Fruit fly (Drosophila melanogaster) whole organism, embryonic: ENCODE results near the gene Cpr30B.
A peak's percentile ranks its signal among the peaks of the same experiment; 100 is the strongest.

Experiments used
- Blimp-1 ChIP-seq: fragments of 200-800 bp; sonication (Bioruptor generic); optimal IDR thresholded peaks from 3 replicates; lab custom pipeline; 2018; ENCODE audit warnings: missing biosample characterization, missing genetic modification characterization, mild to moderate bottlenecking, moderate library complexity, missing genetic modification reagents
- CG10274 ChIP-seq: fragments of 200-800 bp; sonication (Bioruptor generic); optimal IDR thresholded peaks from 3 replicates; lab custom pipeline; 2017; ENCODE audit warnings: missing biosample characterization, mild to moderate bottlenecking, missing genetic modification characterization
- CG11504 ChIP-seq: fragments of 200-800 bp; sonication (Bioruptor generic); optimal IDR thresholded peaks from 3 replicates; lab custom pipeline; 2019; ENCODE audit warnings: missing biosample characterization, mild to moderate bottlenecking, missing genetic modification characterization, moderate library complexity
- CG11696 ChIP-seq: fragments of 200-800 bp; sonication (Bioruptor generic); IDR thresholded peaks from 2 replicates; pipeline ENCODE4 v1.3.6; 2022; ENCODE audit warnings: missing biosample characterization, missing genetic modification characterization
- CG12942 ChIP-seq: fragments of 200-800 bp; sonication (Bioruptor generic); optimal IDR thresholded peaks from 3 replicates; lab custom pipeline; 2016; ENCODE audit warnings: missing biosample characterization, missing genetic modification characterization
- CG14441 ChIP-seq: fragments of 200-800 bp; sonication (Bioruptor generic); IDR thresholded peaks from 2 replicates; pipeline ENCODE4 v1.3.6; 2022; ENCODE audit warnings: missing biosample characterization, missing genetic modification characterization
- CG15073 ChIP-seq: fragments of 200-800 bp; sonication (Bioruptor generic); optimal IDR thresholded peaks from 2 replicates; lab custom pipeline; 2016; ENCODE audit warnings: missing biosample characterization, missing genetic modification characterization
- CG15696 ChIP-seq: fragments of 200-800 bp; sonication (Bioruptor generic); optimal IDR thresholded peaks from 2 replicates; lab custom pipeline; 2019; ENCODE audit warnings: missing biosample characterization, mild to moderate bottlenecking, missing genetic modification characterization, moderate library complexity
- CG16863 ChIP-seq: fragments of 200-800 bp; sonication (Bioruptor generic); optimal IDR thresholded peaks from 3 replicates; lab custom pipeline; 2016; ENCODE audit warnings: missing biosample characterization, missing genetic modification characterization
- CG2116 ChIP-seq: fragments of 200-800 bp; sonication (Bioruptor generic); optimal IDR thresholded peaks from 3 replicates; lab custom pipeline; 2018; ENCODE audit warnings: missing biosample characterization, mild to moderate bottlenecking, missing genetic modification characterization
- CG3407 ChIP-seq: fragments of 200-800 bp; sonication (Bioruptor generic); optimal IDR thresholded peaks from 2 replicates; lab custom pipeline; 2018; ENCODE audit warnings: missing biosample characterization, mild to moderate bottlenecking, missing genetic modification characterization
- CG34224 ChIP-seq: fragments of 200-800 bp; sonication (Bioruptor generic); IDR thresholded peaks from 3 replicates; pipeline ENCODE4 v1.3.6; 2022; ENCODE audit warnings: missing biosample characterization, missing genetic modification characterization; ENCODE audit not compliant: partially characterized antibody
- CG4360 ChIP-seq: fragments of 200-800 bp; sonication (Bioruptor generic); IDR thresholded peaks from 2 replicates; pipeline ENCODE4 v1.3.6; 2022; ENCODE audit warnings: missing biosample characterization, missing genetic modification characterization
- CG6813 ChIP-seq: fragments of 200-800 bp; sonication (Bioruptor generic); optimal IDR thresholded peaks from 2 replicates; lab custom pipeline; 2017; ENCODE audit warnings: missing biosample characterization, missing genetic modification characterization, mild to moderate bottlenecking, moderate library complexity, missing genetic modification reagents
- CG7556 ChIP-seq: fragments of 200-800 bp; sonication (Bioruptor generic); optimal IDR thresholded peaks from 2 replicates; lab custom pipeline; 2017; ENCODE audit warnings: missing biosample characterization, mild to moderate bottlenecking, missing genetic modification characterization
- CG8359 ChIP-seq: fragments of 200-800 bp; sonication (Bioruptor generic); optimal IDR thresholded peaks from 2 replicates; lab custom pipeline; 2017; ENCODE audit warnings: missing biosample characterization, mild to moderate bottlenecking, missing genetic modification characterization, borderline replicate concordance
- CG8765 ChIP-seq: fragments of 200-800 bp; sonication (Bioruptor generic); IDR thresholded peaks from 2 replicates; pipeline ENCODE4 v1.3.6; 2022; ENCODE audit warnings: missing biosample characterization, missing genetic modification characterization
- CG9932 ChIP-seq: fragments of 200-800 bp; sonication (Bioruptor generic); IDR thresholded peaks from 2 replicates; pipeline ENCODE4 v1.3.6; 2022; ENCODE audit warnings: missing biosample characterization, missing genetic modification characterization
- Dref ChIP-seq: fragments of 200-800 bp; sonication (Bioruptor generic); IDR thresholded peaks from 2 replicates; pipeline ENCODE4 v1.3.6; 2022; ENCODE audit warnings: missing biosample characterization, missing genetic modification characterization
- E2f2 ChIP-seq: fragments of 200-800 bp; sonication (Bioruptor generic); IDR thresholded peaks from 2 replicates; pipeline ENCODE4 v1.3.6; 2022; ENCODE audit warnings: missing biosample characterization, missing genetic modification characterization
- H2.0 ChIP-seq: fragments of 200-800 bp; sonication (Bioruptor generic); IDR thresholded peaks from 2 replicates; pipeline ENCODE4 v1.3.6; 2022; ENCODE audit warnings: missing biosample characterization, missing genetic modification characterization
- HHEX ChIP-seq: fragments of 200-800 bp; sonication (Bioruptor generic); optimal IDR thresholded peaks from 3 replicates; lab custom pipeline; 2017; ENCODE audit warnings: missing biosample characterization, mild to moderate bottlenecking, missing genetic modification characterization, missing genetic modification reagents
- Kr ChIP-seq: fragments of 200-800 bp; sonication (Bioruptor generic); optimal IDR thresholded peaks from 2 replicates; lab custom pipeline; 2017; ENCODE audit warnings: missing biosample characterization, mild to moderate bottlenecking, missing genetic modification characterization
- MBD-R2 ChIP-seq: fragments of 200-800 bp; sonication (Bioruptor generic); IDR thresholded peaks from 2 replicates; pipeline ENCODE4 v1.3.6; 2022; ENCODE audit warnings: missing biosample characterization, missing genetic modification characterization
- Mes4 ChIP-seq: fragments of 200-800 bp; sonication (Bioruptor generic); optimal IDR thresholded peaks from 2 replicates; lab custom pipeline; 2016; ENCODE audit warnings: missing biosample characterization, missing genetic modification characterization
- Nf-YC ChIP-seq: fragments of 200-800 bp; optimal IDR thresholded peaks from 3 replicates; lab custom pipeline; 2019; ENCODE audit warnings: missing biosample characterization, mild to moderate bottlenecking, missing genetic modification characterization, moderate library complexity
- NfI ChIP-seq: fragments of 200-800 bp; sonication (Bioruptor generic); optimal IDR thresholded peaks from 3 replicates; lab custom pipeline; 2018; ENCODE audit warnings: missing biosample characterization, mild to moderate bottlenecking, missing genetic modification characterization, moderate library complexity
- Pdp1 ChIP-seq, 2 experiments: fragments of 200-800 bp; sonication (Bioruptor generic); optimal IDR thresholded peaks; 3 replicates each; lab custom pipeline; 2016; ENCODE audit warnings: missing biosample characterization in 2 of 2, missing genetic modification characterization in 2 of 2, mild to moderate bottlenecking in 1 of 2, moderate library complexity in 1 of 2
- Six4 ChIP-seq: fragments of 200-800 bp; sonication (Bioruptor generic); optimal IDR thresholded peaks from 2 replicates; lab custom pipeline; 2016; ENCODE audit warnings: missing biosample characterization, missing genetic modification characterization
- TFAM ChIP-seq: fragments of 200-800 bp; sonication (Bioruptor generic); optimal IDR thresholded peaks from 2 replicates; lab custom pipeline; 2017; ENCODE audit warnings: missing biosample characterization, missing genetic modification characterization, inconsistent platforms
- Vsx1 ChIP-seq: fragments of 200-800 bp; sonication (Bioruptor generic); optimal IDR thresholded peaks from 2 replicates; lab custom pipeline; 2017; ENCODE audit warnings: missing biosample characterization, mild to moderate bottlenecking, missing genetic modification characterization, missing genetic modification reagents
- Xrp1 ChIP-seq: fragments of 200-800 bp; sonication (Bioruptor generic); IDR thresholded peaks from 2 replicates; pipeline ENCODE4 v1.3.6; 2022; ENCODE audit warnings: missing biosample characterization, missing genetic modification characterization
- amos ChIP-seq: fragments of 200-800 bp; sonication (Bioruptor generic); IDR thresholded peaks from 2 replicates; pipeline ENCODE4 v1.3.6; 2022; ENCODE audit warnings: missing biosample characterization, missing genetic modification characterization; ENCODE audit not compliant: partially characterized antibody
- ap ChIP-seq: fragments of 200-800 bp; sonication (Bioruptor generic); IDR thresholded peaks from 2 replicates; pipeline ENCODE4 v1.3.6; 2022; ENCODE audit warnings: missing biosample characterization, missing genetic modification characterization
- ara ChIP-seq: fragments of 200-800 bp; sonication (Bioruptor generic); IDR thresholded peaks from 2 replicates; pipeline ENCODE4 v1.3.6; 2022; ENCODE audit warnings: missing biosample characterization, missing genetic modification characterization
- bab2 ChIP-seq: fragments of 200-800 bp; sonication (Bioruptor generic); optimal IDR thresholded peaks from 2 replicates; lab custom pipeline; 2016; ENCODE audit warnings: missing biosample characterization, missing genetic modification characterization
- cas ChIP-seq: fragments of 200-800 bp; sonication (Bioruptor generic); IDR thresholded peaks from 2 replicates; pipeline ENCODE4 v1.3.6; 2022; ENCODE audit warnings: missing biosample characterization, missing genetic modification characterization
- cato ChIP-seq: fragments of 200-800 bp; sonication (Bioruptor generic); optimal IDR thresholded peaks from 2 replicates; lab custom pipeline; 2016; ENCODE audit warnings: missing biosample characterization, missing genetic modification characterization, borderline replicate concordance
- chif ChIP-seq, 2 experiments: fragments of 200-800 bp; sonication (Bioruptor generic); optimal IDR thresholded peaks; 3 replicates each; lab custom pipeline; 2016; ENCODE audit warnings: missing biosample characterization in 2 of 2, missing genetic modification characterization in 2 of 2
- chm ChIP-seq: fragments of 200-800 bp; sonication (Bioruptor generic); IDR thresholded peaks from 2 replicates; pipeline ENCODE4 v1.3.6; 2022; ENCODE audit warnings: missing biosample characterization, missing genetic modification characterization
- dati ChIP-seq: fragments of 200-800 bp; sonication (Bioruptor generic); IDR thresholded peaks from 2 replicates; pipeline ENCODE4 v1.3.6; 2022; ENCODE audit warnings: missing biosample characterization, missing genetic modification characterization
- dysf ChIP-seq: fragments of 200-800 bp; sonication (Bioruptor generic); IDR thresholded peaks from 3 replicates; pipeline ENCODE4 v1.3.6; 2022; ENCODE audit warnings: missing biosample characterization, missing genetic modification characterization
- grau ChIP-seq: fragments of 200-800 bp; optimal IDR thresholded peaks from 3 replicates; lab custom pipeline; 2019; ENCODE audit warnings: missing biosample characterization, mild to moderate bottlenecking, missing genetic modification characterization, moderate library complexity
- lbe ChIP-seq: fragments of 200-800 bp; sonication (Bioruptor generic); optimal IDR thresholded peaks from 2 replicates; lab custom pipeline; 2016; ENCODE audit warnings: missing biosample characterization, mild to moderate bottlenecking, missing genetic modification characterization
- mld ChIP-seq: fragments of 200-800 bp; sonication (Bioruptor generic); IDR thresholded peaks from 3 replicates; pipeline ENCODE4 v1.3.6; 2022; ENCODE audit warnings: missing biosample characterization, missing genetic modification characterization; ENCODE audit not compliant: partially characterized antibody
- repo ChIP-seq: fragments of 200-800 bp; sonication (Bioruptor generic); optimal IDR thresholded peaks from 2 replicates; lab custom pipeline; 2016; ENCODE audit warnings: missing biosample characterization, missing genetic modification characterization
- sima ChIP-seq: fragments of 200-800 bp; sonication (Bioruptor generic); optimal IDR thresholded peaks from 2 replicates; lab custom pipeline; 2016; ENCODE audit warnings: missing biosample characterization, missing genetic modification characterization
- slou ChIP-seq: fragments of 200-800 bp; sonication (Bioruptor generic); optimal IDR thresholded peaks from 3 replicates; lab custom pipeline; 2016; ENCODE audit warnings: missing biosample characterization, missing genetic modification characterization
- sug ChIP-seq: fragments of 200-800 bp; optimal IDR thresholded peaks from 2 replicates; lab custom pipeline; 2019; ENCODE audit warnings: missing biosample characterization, mild to moderate bottlenecking, missing genetic modification characterization, moderate library complexity
- zf30C ChIP-seq: fragments of 200-800 bp; sonication (Bioruptor generic); optimal IDR thresholded peaks from 3 replicates; lab custom pipeline; 2018; ENCODE audit warnings: missing biosample characterization, mild to moderate bottlenecking, missing genetic modification characterization

The Cpr30B gene

DNA sequence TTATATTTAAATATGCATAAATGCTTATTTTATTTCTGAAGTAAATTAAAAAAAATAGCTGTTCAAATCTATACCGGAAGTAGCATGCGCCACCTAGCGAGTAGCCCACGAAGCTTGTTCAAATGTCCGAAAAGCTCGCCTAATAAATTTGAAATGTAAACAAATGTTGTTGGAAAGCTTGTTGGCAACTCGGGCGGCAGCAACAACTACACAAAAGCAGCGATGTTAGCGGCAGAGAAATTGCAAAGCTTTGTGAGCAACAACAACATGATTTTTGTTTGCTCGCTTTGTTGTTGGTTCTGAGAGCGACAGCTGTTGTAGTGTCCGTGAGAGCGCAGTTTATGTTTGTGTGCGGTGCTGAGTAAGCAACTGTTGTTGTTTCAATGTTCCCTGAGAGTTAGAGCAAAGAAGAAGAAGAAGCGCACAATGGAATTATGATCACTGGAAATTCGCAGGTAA is 24.7 kb downstream of the Cpr30B start (continued):
- TF ChIP-seq dati (peak; percentile 91), Kr (GFP tag; lab: Kevin White, UChicago) (peak; percentile 76), CG9932 (GFP tag; lab: Robert Waterston, UW) (peak; percentile 85), E2f2 (GFP tag; lab: Robert Waterston, UW) (peak; percentile 87), CG3407 (GFP tag; lab: Kevin White, UChicago) (peak; percentile 98), chif (GFP tag; optimal IDR thresholded peaks at IDR 0.05; lab: Kevin White, UChicago) (peak; percentile 85 to 94), repo (GFP tag; lab: Kevin White, UChicago) (peak; percentile 94), CG7556 (GFP tag; lab: Kevin White, UChicago) (peak; percentile 94), CG10274 (GFP tag; lab: Kevin White, UChicago) (peak; percentile 95), ara (peak; percentile 85), CG15073 (GFP tag; lab: Kevin White, UChicago) (peak; percentile 65), slou (GFP tag; lab: Kevin White, UChicago) (peak; percentile 97), bab2 (GFP tag; lab: Kevin White, UChicago) (peak; percentile 79), Mes4 (GFP tag; lab: Kevin White, UChicago) (peak; percentile 96), zf30C (GFP tag; lab: Kevin White, UChicago) (peak; percentile 73), CG8359 (GFP tag; lab: Kevin White, UChicago) (peak; percentile 94), Pdp1 (GFP tag; optimal IDR thresholded peaks at IDR 0.05; lab: Kevin White, UChicago) (peak; percentile 90 to 92), Six4 (GFP tag; lab: Kevin White, UChicago) (peak; percentile 95), CG11504 (tag; lab: Kevin White, UChicago) (peak; percentile 95), CG16863 (peak; percentile 91), lbe (GFP tag; lab: Kevin White, UChicago) (peak; percentile 83), grau (tag; lab: Kevin White, UChicago) (peak; percentile 95), CG15696 (tag; lab: Kevin White, UChicago) (peak; percentile 26), CG12942 (peak; percentile 90), Vsx1 (GFP tag; lab: Kevin White, UChicago) (peak; percentile 99), cas (peak; percentile 77), CG4360 (GFP tag; lab: Robert Waterston, UW) (peak; percentile 94), Blimp-1 (GFP tag; lab: Kevin White, UChicago) (peak; percentile 95), H2.0 (GFP tag; lab: Robert Waterston, UW) (peak; percentile 93), sug (peak; percentile 97), ap (GFP tag; lab: Robert Waterston, UW) (peak; percentile 94), CG6813 (GFP tag; lab: Kevin White, UChicago) (peak; percentile 100), cato (GFP tag; lab: Kevin White, UChicago) (peak; percentile 86), TFAM (GFP tag; lab: Kevin White, UChicago) (peak; percentile 93), HHEX (peak; percentile 100), Dref (GFP tag; lab: Robert Waterston, UW) (peak; percentile 35; the same call in 1 of the 2 replicates), CG8765 (GFP tag; lab: Robert Waterston, UW) (no peak; the same call in 1 of the 2 replicates), CG11696 (peak; percentile 91), NfI (GFP tag; lab: Kevin White, UChicago) (peak; percentile 100), amos (GFP tag; lab: Robert Waterston, UW) (no peak), CG34224 (peak; percentile 45; the same call in 1 of the 3 replicates), CG2116 (peak; percentile 94), dysf (GFP tag; lab: Robert Waterston, UW) (peak; percentile 95), Nf-YC (tag; lab: Kevin White, UChicago) (peak; percentile 88), chm (GFP tag; lab: Robert Waterston, UW) (peak; percentile 99), sima (GFP tag; lab: Kevin White, UChicago) (peak; percentile 91), mld (no peak), Xrp1 (GFP tag; lab: Robert Waterston, UW) (peak; percentile 65; the same call in 1 of the 2 replicates), CG14441 (GFP tag; lab: Robert Waterston, UW) (peak; percentile 89), MBD-R2 (GFP tag; lab: Robert Waterston, UW) (peak; percentile 84)
